Worm (Caenorhabditis elegans) whole organism, L4 larva: ENCODE data around the gene R13A1.5.

ENCODE experiments used
- F10B5.3 ChIP-seq: sonication (generic microtip); optimal IDR thresholded peaks from 2 replicates; lab custom pipeline; 2016; ENCODE audit warnings: mild to moderate bottlenecking, missing genetic modification characterization, missing compliant biosample characterization
- F26F4.8 ChIP-seq: fragments of 200-800 bp; sonication (Bioruptor generic); conservative IDR thresholded peaks from 2 replicates; pipeline ENCODE4 v1.3.6; 2022; ENCODE audit warnings: missing genetic modification characterization, missing compliant biosample characterization
- F49E8.2 ChIP-seq: sonication (generic microtip); optimal IDR thresholded peaks from 2 replicates; lab custom pipeline; 2016; ENCODE audit warnings: missing compliant biosample characterization, mild to moderate bottlenecking, missing genetic modification characterization, borderline replicate concordance
- T20F7.1 ChIP-seq: fragments of 200-800 bp; sonication (Bioruptor generic); optimal IDR thresholded peaks from 2 replicates; lab custom pipeline; 2018; ENCODE audit warnings: mild to moderate bottlenecking, missing genetic modification characterization, missing compliant biosample characterization
- Y48G9A.11 ChIP-seq: fragments of 200-800 bp; sonication (Bioruptor generic); IDR thresholded peaks from 2 replicates; pipeline ENCODE4 v1.3.6; 2022; ENCODE audit warnings: missing genetic modification reagents, missing genetic modification characterization, missing compliant biosample characterization
- Y75B8A.6 ChIP-seq: fragments of 200-800 bp; sonication (Bioruptor generic); IDR thresholded peaks from 2 replicates; pipeline ENCODE4 v1.3.6; 2022; ENCODE audit warnings: missing genetic modification reagents, missing genetic modification characterization, missing compliant biosample characterization
- aha-1 ChIP-seq: fragments of 150-350 bp; peaks from one replicate; lab custom pipeline; 2014; ENCODE audit warnings: missing biosample characterization, missing genetic modification characterization
- ceh-20 ChIP-seq: fragments of 200-800 bp; sonication (Bioruptor generic); IDR thresholded peaks from 2 replicates; pipeline ENCODE4 v1.3.6; 2022; ENCODE audit warnings: missing genetic modification reagents, missing genetic modification characterization, missing compliant biosample characterization
- ceh-62 ChIP-seq: sonication (generic microtip); optimal IDR thresholded peaks from 2 replicates; lab custom pipeline; 2017; ENCODE audit warnings: missing biosample characterization, missing genetic modification characterization
- ceh-82 ChIP-seq: sonication (generic microtip); optimal IDR thresholded peaks from 2 replicates; lab custom pipeline; 2017; ENCODE audit warnings: missing biosample characterization, missing genetic modification characterization
- ctbp-1 ChIP-seq: fragments of 200-800 bp; sonication (Bioruptor generic); IDR thresholded peaks from 2 replicates; pipeline ENCODE4 v1.3.6; 2022; ENCODE audit warnings: missing genetic modification reagents, missing genetic modification characterization, missing compliant biosample characterization
- daf-12 ChIP-seq: fragments of 150-350 bp; optimal IDR thresholded peaks from 2 replicates; lab custom pipeline; 2014; ENCODE audit warnings: missing biosample characterization, missing genetic modification reagents, missing genetic modification characterization
- daf-19 ChIP-seq: fragments of 200-800 bp; sonication (Bioruptor generic); conservative IDR thresholded peaks from 2 replicates; pipeline ENCODE4 v1.3.6; 2022; ENCODE audit warnings: missing genetic modification characterization, missing compliant biosample characterization
- dve-1 ChIP-seq: sonication (generic microtip); optimal IDR thresholded peaks from 2 replicates; lab custom pipeline; 2017; ENCODE audit warnings: antibody characterized with exemption, mild to moderate bottlenecking, missing genetic modification characterization, missing compliant biosample characterization; ENCODE audit not compliant: insufficient read depth
- egl-27 ChIP-seq: sonication (generic microtip); optimal IDR thresholded peaks from 3 replicates; lab custom pipeline; 2017; ENCODE audit warnings: missing biosample characterization, missing genetic modification reagents, missing genetic modification characterization
- fkh-10 ChIP-seq: fragments of 150-350 bp; optimal IDR thresholded peaks from 2 replicates; lab custom pipeline; 2014; ENCODE audit warnings: missing biosample characterization, missing genetic modification reagents, missing genetic modification characterization
- fos-1 ChIP-seq: fragments of 150-350 bp; optimal IDR thresholded peaks from 2 replicates; lab custom pipeline; 2014; ENCODE audit warnings: missing biosample characterization, missing genetic modification characterization
- hlh-11 ChIP-seq: fragments of 200-800 bp; sonication (Bioruptor generic); optimal IDR thresholded peaks from 2 replicates; lab custom pipeline; 2018; ENCODE audit warnings: mild to moderate bottlenecking, missing genetic modification characterization, missing compliant biosample characterization
- hlh-30 ChIP-seq: sonication (generic microtip); optimal IDR thresholded peaks from 2 replicates; lab custom pipeline; 2017; ENCODE audit warnings: antibody characterized with exemption, mild to moderate bottlenecking, missing genetic modification characterization, missing compliant biosample characterization; ENCODE audit not compliant: insufficient read depth
- jun-1 ChIP-seq: fragments of 150-350 bp; optimal IDR thresholded peaks from 2 replicates; lab custom pipeline; 2014; ENCODE audit warnings: missing biosample characterization, missing genetic modification reagents, missing genetic modification characterization
- lin-1 ChIP-seq: fragments of 200-800 bp; sonication (Bioruptor generic); IDR thresholded peaks from 2 replicates; pipeline ENCODE4 v1.3.6; 2022; ENCODE audit warnings: missing genetic modification reagents, missing genetic modification characterization, missing compliant biosample characterization
- lin-39 ChIP-seq: fragments of 150-350 bp; optimal IDR thresholded peaks from 2 replicates; lab custom pipeline; 2014; ENCODE audit warnings: missing biosample characterization, missing genetic modification reagents, missing genetic modification characterization
- lsy-2 ChIP-seq, 2 experiments: fragments of 150-350 bp in 1 of 2; sonication (generic microtip) in 1 of 2; optimal IDR thresholded peaks; 2 replicates each; lab custom pipeline; 2014 to 2017; ENCODE audit warnings: missing biosample characterization in 2 of 2, missing genetic modification characterization in 2 of 2
- madf-9 ChIP-seq: fragments of 200-800 bp; sonication (Bioruptor generic); conservative IDR thresholded peaks from 2 replicates; pipeline ENCODE4 v1.3.6; 2022; ENCODE audit warnings: missing genetic modification reagents, missing genetic modification characterization, missing compliant biosample characterization
- mdl-1 ChIP-seq, 2 experiments: fragments of 150-350 bp in 1 of 2; sonication (generic microtip) in 1 of 2; optimal IDR thresholded peaks; 2 replicates each; lab custom pipeline; 2014 to 2017; ENCODE audit warnings: missing biosample characterization in 2 of 2, missing genetic modification characterization in 2 of 2
- mdt-29 ChIP-seq: fragments of 200-800 bp; sonication (Bioruptor generic); IDR thresholded peaks from 2 replicates; pipeline ENCODE4 v1.3.6; 2022; ENCODE audit warnings: missing genetic modification reagents, missing genetic modification characterization, missing compliant biosample characterization
- mep-1 ChIP-seq: fragments of 150-350 bp; sonication (generic microtip); optimal IDR thresholded peaks from 3 replicates; lab custom pipeline; 2014; ENCODE audit warnings: missing biosample characterization, missing genetic modification characterization
- nhr-10 ChIP-seq: fragments of 150-350 bp; optimal IDR thresholded peaks from 2 replicates; lab custom pipeline; 2014; ENCODE audit warnings: missing biosample characterization, missing genetic modification characterization
- nhr-102 ChIP-seq: sonication (generic microtip); optimal IDR thresholded peaks from 2 replicates; lab custom pipeline; 2016; ENCODE audit warnings: mild to moderate bottlenecking, missing genetic modification characterization, moderate library complexity, missing compliant biosample characterization
- nhr-48 ChIP-seq: sonication (generic microtip); optimal IDR thresholded peaks from 2 replicates; lab custom pipeline; 2016; ENCODE audit warnings: mild to moderate bottlenecking, missing genetic modification characterization, missing compliant biosample characterization
- nhr-6 ChIP-seq: fragments of 150-350 bp; optimal IDR thresholded peaks from 2 replicates; lab custom pipeline; 2014; ENCODE audit warnings: missing biosample characterization, missing genetic modification characterization
- nhr-77 ChIP-seq: fragments of 150-350 bp; optimal IDR thresholded peaks from 2 replicates; lab custom pipeline; 2014; ENCODE audit warnings: missing biosample characterization, missing genetic modification characterization
- pha-4 ChIP-seq, 2 experiments: fragments of 150-350 bp in 1 of 2; fragments of 200-800 bp in 1 of 2; sonication (Bioruptor generic) in 1 of 2; IDR thresholded peaks in 1 of 2; optimal IDR thresholded peaks in 1 of 2; 2 replicates each; pipeline versions ENCODE4 v1.3.6 to Lab custom; 2014 to 2022; ENCODE audit warnings: missing genetic modification characterization in 2 of 2, missing genetic modification reagents in 2 of 2, missing biosample characterization in 1 of 2, missing compliant biosample characterization in 1 of 2
- rbr-2 ChIP-seq: sonication (generic microtip); optimal IDR thresholded peaks from 2 replicates; lab custom pipeline; 2016; ENCODE audit warnings: missing genotype, missing genetic modification characterization, missing compliant biosample characterization
- snpc-1.2 ChIP-seq: fragments of 200-800 bp; sonication (Bioruptor generic); IDR thresholded peaks from 2 replicates; pipeline ENCODE4 v1.3.6; 2022; ENCODE audit warnings: missing genetic modification reagents, missing genetic modification characterization, missing compliant biosample characterization
- unc-39 ChIP-seq: sonication (generic microtip); optimal IDR thresholded peaks from 2 replicates; lab custom pipeline; 2017; ENCODE audit warnings: missing biosample characterization, missing genetic modification characterization
- unc-62 ChIP-seq, 3 experiments: fragments of 150-350 bp in 1 of 3; sonication (generic microtip); optimal IDR thresholded peaks in 2 of 3; peaks in 1 of 3; 1 replicate in 1 of 3; 2 replicates in 2 of 3; lab custom pipeline; 2014 to 2017; ENCODE audit warnings: missing biosample characterization in 3 of 3, missing genetic modification characterization in 3 of 3, missing genetic modification reagents in 3 of 3, missing genotype in 1 of 3
- zag-1 ChIP-seq: fragments of 150-350 bp; optimal IDR thresholded peaks from 2 replicates; lab custom pipeline; 2014; ENCODE audit warnings: missing biosample characterization, missing genetic modification characterization
- zfp-2 ChIP-seq: sonication (generic microtip); optimal IDR thresholded peaks from 2 replicates; lab custom pipeline; 2016; ENCODE audit warnings: mild to moderate bottlenecking, missing genetic modification characterization, missing compliant biosample characterization
- zip-11 ChIP-seq: fragments of 200-800 bp; sonication (Bioruptor generic); IDR thresholded peaks from 2 replicates; pipeline ENCODE4 v1.3.6; 2022; ENCODE audit warnings: missing genetic modification characterization, missing compliant biosample characterization

Gene R13A1.5

DNA sequence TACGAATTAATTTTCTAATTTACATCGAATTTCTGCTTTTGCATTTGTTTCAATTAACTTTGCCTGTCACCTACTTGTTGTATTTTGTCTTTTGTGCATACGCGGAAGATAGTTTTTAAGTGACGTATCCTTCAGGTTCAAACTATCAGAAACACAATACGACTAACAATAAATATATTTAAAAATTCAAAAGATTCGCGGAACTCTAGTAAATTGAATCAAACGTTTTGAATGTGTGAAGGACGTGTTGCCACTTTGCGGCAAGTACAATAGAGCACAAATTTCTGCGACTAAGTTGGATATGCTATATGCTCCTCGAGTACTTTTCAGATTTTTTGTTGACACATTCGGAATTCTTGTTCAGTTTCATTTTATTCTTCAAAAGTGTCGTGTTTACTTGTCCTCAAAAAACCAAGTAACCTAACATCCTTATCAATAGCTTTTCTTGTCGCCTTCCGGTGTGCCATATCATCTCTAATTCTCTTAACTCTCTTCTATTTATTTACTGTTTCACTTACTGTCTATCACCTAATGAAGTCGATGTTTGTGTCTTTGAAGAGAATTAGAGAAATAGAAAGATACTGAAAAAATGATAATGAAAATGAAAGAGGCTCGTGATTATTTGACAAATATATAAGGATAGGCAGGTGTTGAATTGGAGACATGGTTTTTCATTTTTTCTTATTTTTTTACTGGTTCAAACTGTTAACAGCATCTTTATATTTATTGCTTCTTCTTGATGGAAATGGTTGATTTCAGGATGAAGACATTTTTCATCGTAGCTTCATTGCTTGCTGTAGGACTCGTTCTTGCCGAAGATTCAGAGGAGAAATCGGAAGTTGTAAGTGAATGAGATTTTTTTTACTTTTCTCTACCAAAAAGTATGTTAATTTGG is 2.9 kb downstream of the R13A1.5 start, which contains the start of gene srlf-7 (continued):
- peak; percentile 56; the same call in 1 of the 2 replicates for TF ChIP-seq pha-4 (GFP tag; IDR thresholded peaks at IDR 0.05; lab: Robert Waterston, UW)
- TF ChIP-seq pha-4 (tag; optimal IDR thresholded peaks at IDR 0.05; lab: Kevin White, UChicago) = no peak
- TF ChIP-seq unc-39 (tag; lab: Kevin White, UChicago) = no peak
- TF ChIP-seq zip-11 (GFP tag; lab: Robert Waterston, UW) = no peak
- peak; percentile 29 to 47 for TF ChIP-seq unc-62 (GFP tag; optimal IDR thresholded peaks at IDR 0.05 in 1 of 2; lab: Kevin White, UChicago)
- TF ChIP-seq unc-62 (tag; optimal IDR thresholded peaks at IDR 0.05; lab: Kevin White, UChicago) = no peak
- TF ChIP-seq jun-1 (tag; lab: Kevin White, UChicago) = peak; percentile 62
- TF ChIP-seq nhr-102 (tag; lab: Kevin White, UChicago) = peak; percentile 78
- peak; percentile 0 to 87 for TF ChIP-seq mdl-1 (tag; optimal IDR thresholded peaks at IDR 0.05; lab: Kevin White, UChicago)
- TF ChIP-seq lin-39 = no peak
- TF ChIP-seq fos-1 (tag; lab: Kevin White, UChicago) = peak; percentile 52
- TF ChIP-seq madf-9 (GFP tag; lab: Robert Waterston, UW) = no peak
- peak; percentile 70 for TF ChIP-seq mep-1 (tag; lab: Kevin White, UChicago)
- no peak for TF ChIP-seq mdt-29 (GFP tag; lab: Robert Waterston, UW)
- peak; percentile 87 for TF ChIP-seq nhr-10 (tag; lab: Kevin White, UChicago)
- TF ChIP-seq ceh-62 (tag; lab: Kevin White, UChicago) = no peak
- no peak for TF ChIP-seq snpc-1.2
- peak; percentile 98 for TF ChIP-seq dve-1
- no peak for TF ChIP-seq ceh-82
- TF ChIP-seq ceh-20 (GFP tag; lab: Robert Waterston, UW) = 0 out of 2 replicates have a peak, but pooled peaks have one; percentile 19
- no peak for TF ChIP-seq zag-1 (tag; lab: Kevin White, UChicago)
- TF ChIP-seq lsy-2 (tag; optimal IDR thresholded peaks at IDR 0.05; lab: Kevin White, UChicago) = peak in 1 of 2 experiments; percentile 48
- TF ChIP-seq hlh-30 (tag; lab: Kevin White, UChicago) = peak; percentile 77
- peak; percentile 87 for TF ChIP-seq nhr-48 (tag; lab: Kevin White, UChicago)
- TF ChIP-seq hlh-11 (tag; lab: Kevin White, UChicago) = peak; percentile 95
- peak; percentile 12 for TF ChIP-seq nhr-6 (tag; lab: Kevin White, UChicago)
- TF ChIP-seq lin-1 (GFP tag; lab: Robert Waterston, UW) = peak; percentile 97
- TF ChIP-seq T20F7.1 (GFP tag; lab: Kevin White, UChicago) = peak; percentile 75
- TF ChIP-seq nhr-77 (tag; lab: Kevin White, UChicago) = peak; percentile 95
- TF ChIP-seq aha-1 = peak; percentile 96
- no peak for TF ChIP-seq Y75B8A.6
- no peak for TF ChIP-seq F26F4.8 (GFP tag; lab: Robert Waterston, UW)

DNA sequence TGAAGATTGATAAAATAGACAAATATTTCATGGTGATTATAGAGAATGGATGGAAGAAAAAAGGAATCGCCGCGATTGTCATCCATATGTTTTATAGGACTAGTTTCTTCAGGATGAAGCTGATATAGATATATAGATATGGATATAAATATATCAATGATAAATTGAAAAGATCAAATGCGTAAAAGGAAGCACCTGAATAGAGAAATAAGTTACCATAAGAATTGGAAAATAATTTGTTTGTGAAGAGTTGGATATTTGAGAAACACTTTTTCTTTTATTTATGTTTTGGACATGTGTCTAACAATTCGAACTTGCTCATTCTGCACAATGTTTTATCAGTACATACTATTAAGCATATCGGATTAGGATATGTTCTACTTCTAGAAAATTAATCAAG is 3.6 kb downstream of the R13A1.5 start, which contains the start of gene C42D4.13:
Gene C42D4.13, minus strand, starts transcription at position 101 of the 400 bp plus-strand sequence.
- no peak for TF ChIP-seq fkh-10
- no peak for TF ChIP-seq egl-27 (tag; lab: Kevin White, UChicago)
- no peak for TF ChIP-seq zip-11 (GFP tag; lab: Robert Waterston, UW)
- TF ChIP-seq F49E8.2 (tag; lab: Kevin White, UChicago) = no peak
- TF ChIP-seq rbr-2 (tag; lab: Kevin White, UChicago) = no peak
- no peak for TF ChIP-seq F10B5.3 (tag; lab: Kevin White, UChicago)
- TF ChIP-seq daf-12 (tag; lab: Kevin White, UChicago) = no peak
- no peak for TF ChIP-seq ctbp-1 (GFP tag; lab: Robert Waterston, UW)
- TF ChIP-seq aha-1 = no peak
- no peak for TF ChIP-seq zfp-2 (tag; lab: Kevin White, UChicago)
- TF ChIP-seq daf-19 (GFP tag; lab: Robert Waterston, UW) = no peak
- no peak for TF ChIP-seq Y48G9A.11 (GFP tag; lab: Robert Waterston, UW)
